Worm (Caenorhabditis elegans) whole organism, mixed stage, embryonic: ENCODE data around the gene nrsn-1.

Experiments
- M03D4.4 ChIP-seq: sonication (generic microtip); optimal IDR thresholded peaks from 2 replicates; lab custom pipeline; 2017; ENCODE audit warnings: mild to moderate bottlenecking, missing genetic modification characterization, missing compliant biosample characterization
- hlh-1 ChIP-seq: fragments of 150-350 bp; optimal IDR thresholded peaks from 2 replicates; lab custom pipeline; 2014; ENCODE audit warnings: missing biosample characterization, missing genetic modification reagents, missing genetic modification characterization
- lin-13 ChIP-seq: fragments of 150-350 bp; optimal IDR thresholded peaks from 2 replicates; lab custom pipeline; 2014; ENCODE audit warnings: missing biosample characterization, missing genetic modification characterization
- mls-2 ChIP-seq: sonication (generic microtip); optimal IDR thresholded peaks from 2 replicates; lab custom pipeline; 2016; ENCODE audit warnings: mild to moderate bottlenecking, missing genetic modification characterization, moderate library complexity, missing compliant biosample characterization
- nhr-2 ChIP-seq: fragments of 150-350 bp; optimal IDR thresholded peaks from 2 replicates; lab custom pipeline; 2014; ENCODE audit warnings: missing biosample characterization, missing genetic modification characterization
- nhr-237 ChIP-seq: fragments of 150-350 bp; optimal IDR thresholded peaks from 2 replicates; lab custom pipeline; 2014; ENCODE audit warnings: missing biosample characterization, missing genetic modification characterization
- pha-4 ChIP-seq: fragments of 150-350 bp; optimal IDR thresholded peaks from 2 replicates; lab custom pipeline; 2018; ENCODE audit warnings: missing biosample characterization, missing genetic modification reagents, missing genetic modification characterization
- snpc-4 ChIP-seq: fragments of 150-350 bp; optimal IDR thresholded peaks from 2 replicates; lab custom pipeline; 2014; ENCODE audit warnings: missing biosample characterization, missing genetic modification characterization
- sptf-1 ChIP-seq: sonication (generic microtip); optimal IDR thresholded peaks from 2 replicates; lab custom pipeline; 2017; ENCODE audit warnings: mild to moderate bottlenecking, missing genetic modification characterization, moderate library complexity, missing compliant biosample characterization
- unc-39 ChIP-seq: fragments of 150-350 bp; optimal IDR thresholded peaks from 2 replicates; lab custom pipeline; 2014; ENCODE audit warnings: missing biosample characterization, missing genetic modification characterization
- unc-62 ChIP-seq: fragments of 150-350 bp; optimal IDR thresholded peaks from 2 replicates; lab custom pipeline; 2014; ENCODE audit warnings: missing biosample characterization, missing genetic modification reagents, missing genetic modification characterization
- ztf-11 ChIP-seq: fragments of 150-350 bp; optimal IDR thresholded peaks from 2 replicates; lab custom pipeline; 2014; ENCODE audit warnings: missing biosample characterization, missing genetic modification characterization

DNA sequence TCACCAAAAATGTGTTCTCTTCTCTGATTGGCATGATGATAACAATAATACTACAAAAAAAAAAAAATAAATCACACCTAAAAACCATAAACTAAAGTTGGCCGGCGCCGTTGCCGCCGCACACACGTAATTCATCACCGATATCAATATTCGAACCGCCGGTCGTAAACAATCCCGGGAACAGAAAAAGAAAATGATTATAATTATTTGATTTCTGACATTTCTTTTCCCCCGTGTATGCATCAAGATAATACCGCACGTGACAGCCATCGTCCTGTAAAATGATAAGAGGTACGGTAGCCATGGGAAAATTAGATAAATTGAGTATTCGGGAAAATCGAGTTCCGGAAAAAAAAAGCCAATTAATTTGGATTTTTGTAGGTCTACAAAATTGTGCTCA, 18.7 kb downstream of the nrsn-1 start:
- TF ChIP-seq unc-39 (tag; lab: Kevin White, UChicago) (no peak), lin-13 (tag; lab: Kevin White, UChicago) (no peak), mls-2 (tag; lab: Kevin White, UChicago) (no peak), nhr-237 (tag; lab: Kevin White, UChicago) (no peak), nhr-2 (tag; lab: Kevin White, UChicago) (no peak), hlh-1 (no peak), unc-62 (no peak), M03D4.4 (tag; lab: Kevin White, UChicago) (no peak), pha-4 (tag; lab: Kevin White, UChicago) (no peak), snpc-4 (tag; lab: Kevin White, UChicago) (no peak), ztf-11 (no peak), sptf-1 (tag; lab: Kevin White, UChicago) (no peak)
